Fruit fly (Drosophila melanogaster): ENCODE results near the gene Cpr65Au.

DNA sequence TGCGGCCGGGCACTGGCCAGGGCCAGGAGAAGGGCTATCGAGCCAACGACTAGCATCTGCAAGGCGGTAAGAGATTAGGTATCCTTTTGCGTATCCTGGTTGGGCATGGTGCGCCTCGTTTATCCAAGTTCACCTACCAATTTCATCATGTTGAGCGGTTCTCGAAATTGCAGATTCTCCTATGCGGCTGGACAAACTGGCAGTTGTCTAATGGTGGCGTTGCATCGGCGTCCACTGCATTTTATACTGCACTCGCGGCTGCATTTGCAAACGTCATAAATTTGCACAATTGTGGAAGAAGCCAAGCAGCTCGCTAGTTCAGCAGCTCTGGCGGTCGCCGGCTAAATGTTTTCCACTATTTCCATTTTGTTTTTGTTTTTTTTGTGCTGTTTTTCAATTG, 20.6 kb upstream of the Cpr65Au start, which contains the start of gene Acp65Aa:
- TF ChIP-seq tj (GFP tag; optimal IDR thresholded peaks at IDR 0.05) (no peak), pad (GFP tag; optimal IDR thresholded peaks at IDR 0.05) (no peak), Crg-1 (GFP tag; optimal IDR thresholded peaks at IDR 0.05) (no peak), bab1 (GFP tag; optimal IDR thresholded peaks at IDR 0.05) (no peak), CG12768 (GFP tag; optimal IDR thresholded peaks at IDR 0.05) (no peak), CG1620 (GFP tag; optimal IDR thresholded peaks at IDR 0.05) (no peak), Hr96 (GFP tag; optimal IDR thresholded peaks at IDR 0.05) (no peak), cic (GFP tag; optimal IDR thresholded peaks at IDR 0.05) (no peak), cnc (optimal IDR thresholded peaks at IDR 0.05) (no peak), CG11617 (GFP tag; optimal IDR thresholded peaks at IDR 0.05) (no peak), toe (GFP tag; optimal IDR thresholded peaks at IDR 0.05) (no peak), kay (GFP tag; ENCODE audit: borderline replicate concordance) (no peak)

Data from whole organism, adult.